Worm (Caenorhabditis elegans) whole organism, early embryonic: ENCODE data around the gene nhr-3.

Experiments
- B0310.2 ChIP-seq: sonication (generic microtip); optimal IDR thresholded peaks from 2 replicates; lab custom pipeline; 2016; ENCODE audit warnings: mild to moderate bottlenecking, missing genetic modification characterization, missing compliant biosample characterization
- F13C5.2 ChIP-seq: sonication (generic microtip); optimal IDR thresholded peaks from 2 replicates; lab custom pipeline; 2017; ENCODE audit warnings: mild to moderate bottlenecking, missing genetic modification characterization, inconsistent platforms, missing compliant biosample characterization
- aly-1 ChIP-seq: sonication (generic microtip); optimal IDR thresholded peaks from 2 replicates; lab custom pipeline; 2016; ENCODE audit warnings: missing genetic modification characterization, missing compliant biosample characterization
- ama-1 ChIP-seq: fragments of 150-350 bp; optimal IDR thresholded peaks from 2 replicates; lab custom pipeline; 2014
- ceh-13 ChIP-seq: fragments of 200-800 bp; sonication (Bioruptor generic); optimal IDR thresholded peaks from 2 replicates; lab custom pipeline; 2018; ENCODE audit warnings: mild to moderate bottlenecking, missing genetic modification characterization, missing compliant biosample characterization
- ceh-36 ChIP-seq: sonication (generic microtip); optimal IDR thresholded peaks from 2 replicates; lab custom pipeline; 2016; ENCODE audit warnings: missing genetic modification characterization, inconsistent platforms, missing compliant biosample characterization
- ets-7 ChIP-seq: sonication (generic microtip); optimal IDR thresholded peaks from 2 replicates; lab custom pipeline; 2016; ENCODE audit warnings: missing genotype, missing genetic modification characterization, missing compliant biosample characterization
- flt-1 ChIP-seq: fragments of 200-800 bp; sonication (Bioruptor generic); IDR thresholded peaks from 2 replicates; pipeline ENCODE4 v1.3.6; 2022; ENCODE audit warnings: missing genetic modification characterization, missing compliant biosample characterization
- hmbx-1 ChIP-seq: sonication (generic microtip); optimal IDR thresholded peaks from 2 replicates; lab custom pipeline; 2016; ENCODE audit warnings: mild to moderate bottlenecking, missing genetic modification characterization, missing compliant biosample characterization
- hmg-4 ChIP-seq: fragments of 200-800 bp; sonication (Bioruptor generic); optimal IDR thresholded peaks from 2 replicates; lab custom pipeline; 2018; ENCODE audit warnings: mild to moderate bottlenecking, missing genetic modification characterization, missing compliant biosample characterization
- hnd-1 ChIP-seq: sonication (generic microtip); optimal IDR thresholded peaks from 2 replicates; lab custom pipeline; 2016; ENCODE audit warnings: missing genetic modification characterization, missing compliant biosample characterization
- pes-1 ChIP-seq: fragments of 200-800 bp; sonication (Bioruptor generic); IDR thresholded peaks from 2 replicates; pipeline ENCODE4 v1.3.6; 2022; ENCODE audit warnings: missing genetic modification reagents, missing genetic modification characterization, missing compliant biosample characterization
- scrt-1 ChIP-seq: fragments of 200-800 bp; sonication (Bioruptor generic); IDR thresholded peaks from 2 replicates; pipeline ENCODE4 v1.3.6; 2022; ENCODE audit warnings: missing genetic modification characterization, missing compliant biosample characterization
- sea-1 ChIP-seq: fragments of 200-800 bp; sonication (Bioruptor generic); conservative IDR thresholded peaks from 2 replicates; pipeline ENCODE4 v1.3.6; 2022; ENCODE audit warnings: missing genetic modification characterization, missing compliant biosample characterization
- tbx-11 ChIP-seq: fragments of 200-800 bp; sonication (Bioruptor generic); IDR thresholded peaks from 2 replicates; pipeline ENCODE4 v1.3.6; 2022; ENCODE audit warnings: missing genetic modification characterization, missing compliant biosample characterization
- tbx-37 ChIP-seq: fragments of 200-800 bp; sonication (Bioruptor generic); conservative IDR thresholded peaks from 2 replicates; pipeline ENCODE4 v1.3.6; 2022; ENCODE audit warnings: missing genetic modification reagents, missing genetic modification characterization, missing compliant biosample characterization
- tra-4 ChIP-seq: sonication (generic microtip); optimal IDR thresholded peaks from 2 replicates; lab custom pipeline; 2017; ENCODE audit warnings: missing genetic modification characterization, missing compliant biosample characterization

The nhr-3 gene

DNA sequence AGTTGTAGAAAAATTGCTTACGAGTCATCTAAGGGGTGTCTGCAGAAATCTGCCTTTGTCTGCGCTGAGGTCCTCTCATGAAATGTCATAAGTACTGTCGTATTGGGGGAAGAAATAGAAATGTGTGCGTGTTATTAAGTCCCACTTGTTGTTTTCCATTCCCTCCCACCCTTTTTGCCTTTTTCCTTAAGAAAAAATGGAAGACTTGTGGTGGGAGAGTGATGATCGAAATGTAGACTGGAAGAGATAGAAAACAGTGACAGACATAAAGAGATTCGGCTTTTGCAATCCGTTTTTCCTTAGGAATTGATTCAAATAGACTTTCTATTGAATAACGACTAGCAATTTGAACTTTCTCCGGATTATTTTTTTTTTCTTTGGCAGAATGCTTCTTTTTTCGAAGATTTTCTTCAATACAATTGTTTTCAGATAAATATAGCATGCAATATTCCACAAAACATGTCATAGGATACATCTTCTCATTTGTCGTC lies 8.6 kb upstream of the nhr-3 start, which contains the start of gene ram-5:
TSS of gene ram-5 (plus strand) at position 441 of the 491 bp plus-strand sequence.
- TF ChIP-seq flt-1 (GFP tag; lab: Robert Waterston, UW) (no peak), hmbx-1 (no peak), B0310.2 (tag; lab: Kevin White, UChicago) (no peak), scrt-1 (no peak), hmg-4 (no peak), pes-1 (GFP tag; lab: Robert Waterston, UW) (no peak), hnd-1 (tag; lab: Kevin White, UChicago) (no peak), aly-1 (tag; lab: Kevin White, UChicago) (no peak), ama-1 (no peak), F13C5.2 (tag; lab: Kevin White, UChicago) (no peak), ceh-13 (no peak), tbx-37 (GFP tag; lab: Robert Waterston, UW) (no peak), ceh-36 (no peak), sea-1 (GFP tag; lab: Robert Waterston, UW) (no peak), tbx-11 (GFP tag; lab: Robert Waterston, UW) (no peak)

DNA sequence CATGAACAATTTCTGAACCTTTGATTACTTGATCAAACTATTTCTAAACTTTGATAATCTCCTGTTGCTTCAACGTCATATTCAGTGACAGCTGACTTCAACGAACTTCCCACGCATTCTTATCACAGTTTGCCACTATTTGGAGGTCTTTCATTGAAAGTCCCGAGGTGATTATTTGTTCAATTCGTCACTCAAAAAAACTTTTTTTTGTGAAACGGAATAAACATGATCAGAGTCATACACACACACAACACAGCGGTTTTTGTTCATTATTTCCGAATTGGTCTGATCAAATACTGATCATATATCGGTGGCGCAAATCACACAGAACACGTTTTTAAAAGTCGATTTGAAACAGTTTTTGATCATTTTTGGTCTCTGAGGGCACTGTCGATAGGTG lies 1.9 kb upstream of the nhr-3 start:
- TF ChIP-seq ceh-36 (no peak), ceh-13 (no peak), tbx-37 (GFP tag; lab: Robert Waterston, UW) (no peak), B0310.2 (tag; lab: Kevin White, UChicago) (no peak), hmbx-1 (no peak), sea-1 (GFP tag; lab: Robert Waterston, UW) (no peak), hnd-1 (tag; lab: Kevin White, UChicago) (no peak), ets-7 (tag; lab: Kevin White, UChicago) (no peak), flt-1 (GFP tag; lab: Robert Waterston, UW) (no peak), F13C5.2 (tag; lab: Kevin White, UChicago) (no peak), tra-4 (no peak), pes-1 (GFP tag; lab: Robert Waterston, UW) (no peak)

DNA sequence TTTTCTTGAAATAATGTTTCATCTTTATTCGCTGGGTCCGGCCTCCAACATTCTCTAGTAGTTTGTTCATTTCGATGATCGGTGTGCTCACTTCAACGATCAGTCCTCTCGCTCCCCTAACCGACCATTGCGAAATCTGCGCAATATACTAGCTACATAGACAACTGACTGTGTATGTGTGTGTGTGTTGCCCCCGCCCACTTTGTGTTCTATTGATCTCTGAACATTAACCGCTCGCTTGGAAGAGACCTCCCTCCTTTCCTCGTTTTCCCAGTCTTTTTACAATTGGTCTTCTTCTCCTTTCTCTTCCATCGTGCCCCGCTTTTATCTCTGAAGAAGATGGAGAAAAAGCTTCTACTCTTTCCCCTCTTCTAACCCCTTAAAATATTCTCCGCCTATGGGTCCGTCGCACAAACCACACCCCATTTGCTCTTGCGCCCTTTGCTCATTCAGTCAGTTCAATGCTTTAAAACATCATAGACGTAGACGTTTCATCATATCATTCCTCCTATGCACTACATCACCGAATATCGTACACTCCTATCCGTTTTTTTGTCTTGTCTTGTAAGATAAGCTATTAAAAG lies 860 bp upstream of the nhr-3 start:
- TF ChIP-seq ceh-13 = no peak
- TF ChIP-seq pes-1 (GFP tag; lab: Robert Waterston, UW) = no peak
- TF ChIP-seq B0310.2 (tag; lab: Kevin White, UChicago) = no peak
- no peak for TF ChIP-seq ets-7 (tag; lab: Kevin White, UChicago)
- TF ChIP-seq hmbx-1 = no peak
- no peak for TF ChIP-seq tbx-37 (GFP tag; lab: Robert Waterston, UW)
- TF ChIP-seq tra-4 = no peak
- no peak for TF ChIP-seq aly-1 (tag; lab: Kevin White, UChicago)
- no peak for TF ChIP-seq tbx-11 (GFP tag; lab: Robert Waterston, UW)
- TF ChIP-seq scrt-1 = no peak
- no peak for TF ChIP-seq ama-1

DNA sequence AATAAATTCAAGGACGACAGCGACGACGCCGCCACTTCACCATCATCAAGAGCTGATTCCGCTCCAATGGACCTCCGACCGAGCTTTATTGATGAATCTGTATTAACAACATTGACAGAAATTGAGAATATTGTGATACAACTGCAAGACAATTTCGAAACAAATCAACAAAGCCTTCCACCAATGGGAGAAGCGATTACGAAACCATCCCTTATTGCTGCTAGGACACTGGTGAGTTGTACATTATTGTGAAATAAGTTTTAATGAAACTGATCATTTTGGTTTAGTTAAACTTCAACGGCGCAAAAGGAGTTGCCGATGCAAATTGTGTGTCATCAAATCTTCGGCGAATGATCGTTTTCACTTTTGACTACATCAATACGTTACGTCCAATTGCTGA lies 780 bp downstream of the nhr-3 start:
- TF ChIP-seq tra-4 (no peak), aly-1 (tag; lab: Kevin White, UChicago) (no peak), pes-1 (GFP tag; lab: Robert Waterston, UW) (no peak), sea-1 (GFP tag; lab: Robert Waterston, UW) (no peak), tbx-11 (GFP tag; lab: Robert Waterston, UW) (no peak), F13C5.2 (tag; lab: Kevin White, UChicago) (no peak), hmg-4 (no peak), ets-7 (tag; lab: Kevin White, UChicago) (no peak), ama-1 (no peak), hmbx-1 (no peak), B0310.2 (tag; lab: Kevin White, UChicago) (no peak), tbx-37 (GFP tag; lab: Robert Waterston, UW) (no peak), ceh-36 (no peak), hnd-1 (tag; lab: Kevin White, UChicago) (no peak), ceh-13 (no peak), scrt-1 (no peak)

DNA sequence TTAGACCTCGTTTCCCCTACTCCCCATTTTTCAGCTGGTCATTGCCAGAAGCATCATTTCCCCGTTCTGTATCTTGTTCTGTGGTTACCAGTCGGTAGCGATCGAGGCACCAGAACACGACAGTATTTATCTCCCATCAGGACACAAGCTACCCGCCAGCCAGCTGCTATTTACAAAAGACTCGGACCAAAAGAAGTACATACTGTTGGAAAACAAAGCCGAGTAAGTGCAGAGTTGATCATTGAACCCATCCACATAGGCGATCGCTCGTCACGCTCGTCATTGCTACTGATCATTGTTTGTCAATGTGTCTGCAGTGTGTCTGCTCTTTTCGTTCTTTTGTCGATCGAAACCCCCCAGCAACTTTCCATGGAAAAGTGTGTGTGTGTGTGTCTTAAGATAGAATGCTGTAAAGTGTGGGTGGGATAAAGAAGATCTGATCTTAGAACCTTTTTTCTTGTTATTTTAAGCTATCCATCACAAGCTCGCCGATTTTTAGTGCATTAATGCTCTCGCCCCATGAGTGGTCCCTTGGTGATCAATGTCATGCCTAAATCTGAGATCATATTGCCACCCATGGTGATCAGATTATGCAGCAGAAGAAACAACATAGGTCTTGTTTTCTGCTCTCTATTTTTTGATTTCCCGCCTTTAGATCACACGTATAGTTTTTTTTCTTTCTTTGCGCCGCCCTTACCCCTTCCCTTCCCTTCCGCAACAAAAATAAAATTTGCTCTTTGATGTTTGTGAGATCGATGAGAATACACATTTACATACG lies 1.4 kb downstream of the nhr-3 start:
- no peak for TF ChIP-seq ets-7 (tag; lab: Kevin White, UChicago)
- TF ChIP-seq scrt-1 = no peak
- TF ChIP-seq hmg-4 = no peak
- TF ChIP-seq hnd-1 (tag; lab: Kevin White, UChicago) = no peak
- TF ChIP-seq sea-1 (GFP tag; lab: Robert Waterston, UW) = no peak
- TF ChIP-seq flt-1 (GFP tag; lab: Robert Waterston, UW) = no peak
- no peak for TF ChIP-seq aly-1 (tag; lab: Kevin White, UChicago)
- TF ChIP-seq ceh-36 = no peak
- no peak for TF ChIP-seq tbx-37 (GFP tag; lab: Robert Waterston, UW)
- no peak for TF ChIP-seq hmbx-1
- no peak for TF ChIP-seq ama-1
- no peak for TF ChIP-seq tra-4

DNA sequence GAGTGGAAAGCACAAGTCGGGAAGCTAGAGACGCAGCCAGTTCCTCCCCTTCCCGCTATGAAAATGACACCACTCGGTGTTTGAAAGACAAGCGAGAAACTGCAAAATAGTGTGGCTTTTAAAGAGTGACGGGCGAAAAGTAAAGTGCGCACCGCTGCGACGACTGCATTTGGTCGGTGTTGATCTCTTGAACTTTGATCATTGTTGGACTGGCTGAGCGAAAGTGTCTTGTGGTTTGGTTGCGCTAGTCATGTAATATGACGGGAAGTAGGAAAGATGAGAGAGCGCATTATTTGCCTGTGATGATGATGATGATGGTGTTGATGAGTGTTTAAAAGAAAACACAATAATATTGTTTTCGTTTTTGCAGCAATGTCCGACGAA lies 2.0 kb downstream of the nhr-3 start:
- TF ChIP-seq hmg-4 = no peak
- TF ChIP-seq tbx-11 (GFP tag; lab: Robert Waterston, UW) = no peak
- no peak for TF ChIP-seq flt-1 (GFP tag; lab: Robert Waterston, UW)
- peak; percentile 34 for TF ChIP-seq F13C5.2 (tag; lab: Kevin White, UChicago)
- no peak for TF ChIP-seq ceh-13
- TF ChIP-seq sea-1 (GFP tag; lab: Robert Waterston, UW) = no peak
- TF ChIP-seq hmbx-1 = no peak
- no peak for TF ChIP-seq pes-1 (GFP tag; lab: Robert Waterston, UW)

DNA sequence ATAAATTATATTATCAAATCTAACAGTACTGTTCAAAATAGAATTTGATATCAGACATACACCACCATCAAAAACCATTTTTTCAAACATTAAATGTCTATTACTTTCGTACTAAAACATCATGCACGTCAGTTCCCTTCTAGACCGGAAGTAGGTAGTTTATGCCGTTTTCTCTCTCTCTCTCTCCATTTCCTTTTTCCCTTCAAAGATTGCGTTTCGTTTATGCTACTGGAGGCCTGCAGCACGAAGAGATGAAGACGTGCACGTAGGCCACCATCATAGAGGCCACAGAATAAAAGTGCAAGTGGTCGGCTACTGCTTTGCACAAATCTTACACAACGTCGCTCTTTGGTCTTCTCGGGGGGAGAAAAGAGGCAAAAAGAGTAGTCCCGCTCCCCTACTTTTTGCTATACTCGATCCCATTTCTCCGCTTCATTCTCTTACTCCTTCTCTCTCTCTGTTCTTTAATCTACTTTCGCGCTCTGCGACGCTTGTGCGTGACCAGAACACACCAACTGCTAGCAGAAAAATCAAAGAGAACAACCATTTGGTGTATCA lies 3.2 kb downstream of the nhr-3 start:
- TF ChIP-seq F13C5.2 (tag; lab: Kevin White, UChicago) (peak; percentile 12), B0310.2 (tag; lab: Kevin White, UChicago) (no peak)
